Worm (Caenorhabditis elegans): ENCODE results near the gene Y41E3.18.
A peak's percentile ranks its signal among the peaks of the same experiment; 100 is the strongest.

Gene Y41E3.18

ce11 chrIV:15107218-15107617 is 41.7 kb upstream of the Y41E3.18 start:
- TF ChIP-seq unc-62 (GFP tag; optimal IDR thresholded peaks at IDR 0.05) = no peak
- no peak for TF ChIP-seq mab-9 (GFP tag; IDR thresholded peaks at IDR 0.05)
- TF ChIP-seq C16A3.4 (tag; optimal IDR thresholded peaks at IDR 0.05) = no peak
- TF ChIP-seq sox-4 (tag; optimal IDR thresholded peaks at IDR 0.05) = no peak
- TF ChIP-seq ama-1 (optimal IDR thresholded peaks at IDR 0.05) = no peak
- no peak for TF ChIP-seq C04F5.9 (tag; optimal IDR thresholded peaks at IDR 0.05)
- no peak for TF ChIP-seq ztf-11 (tag; optimal IDR thresholded peaks at IDR 0.05)
- no peak for TF ChIP-seq aha-1 (tag; optimal IDR thresholded peaks at IDR 0.05)
- TF ChIP-seq hpl-2 (GFP tag; optimal IDR thresholded peaks at IDR 0.05) = no peak
- peak; percentile 18 for TF ChIP-seq blmp-1 (tag; optimal IDR thresholded peaks at IDR 0.05)
- TF ChIP-seq jun-1 (tag; optimal IDR thresholded peaks at IDR 0.05) = no peak
- TF ChIP-seq alr-1 (tag; optimal IDR thresholded peaks at IDR 0.05; ENCODE audit: borderline replicate concordance) = no peak
- TF ChIP-seq swsn-7 (tag; optimal IDR thresholded peaks at IDR 0.05) = peak; percentile 14
- no peak for TF ChIP-seq nhr-11 (tag; optimal IDR thresholded peaks at IDR 0.05)
- TF ChIP-seq aly-2 (tag; optimal IDR thresholded peaks at IDR 0.05) = no peak
- TF ChIP-seq isw-1 (GFP tag; IDR thresholded peaks at IDR 0.05) = no peak
- TF ChIP-seq tlp-1 (tag; optimal IDR thresholded peaks at IDR 0.05) = no peak
- TF ChIP-seq lin-39 (tag; optimal IDR thresholded peaks at IDR 0.05) = no peak
- TF ChIP-seq pag-3 (tag; optimal IDR thresholded peaks at IDR 0.05; ENCODE audit: borderline replicate concordance, insufficient read depth) = no peak
- no peak for TF ChIP-seq ceh-88 (GFP tag; IDR thresholded peaks at IDR 0.05)
- no peak for TF ChIP-seq irx-1 (tag; optimal IDR thresholded peaks at IDR 0.05)
- TF ChIP-seq dpl-1 (GFP tag; optimal IDR thresholded peaks at IDR 0.05) = no peak
- TF ChIP-seq grh-1 (GFP tag; IDR thresholded peaks at IDR 0.05) = no peak
- no peak for TF ChIP-seq nhr-77 (tag; optimal IDR thresholded peaks at IDR 0.05)
- TF ChIP-seq ceh-8 (GFP tag; optimal IDR thresholded peaks at IDR 0.05) = no peak
- TF ChIP-seq efl-3 (GFP tag; optimal IDR thresholded peaks at IDR 0.05) = no peak
- TF ChIP-seq fos-1 (tag; optimal IDR thresholded peaks at IDR 0.05) = no peak
- TF ChIP-seq nhr-84 (tag; optimal IDR thresholded peaks at IDR 0.05) = no peak
- no peak for TF ChIP-seq F16B12.6 (tag; optimal IDR thresholded peaks at IDR 0.05)
- no peak for TF ChIP-seq egl-27 (tag; optimal IDR thresholded peaks at IDR 0.05)
- TF ChIP-seq pqm-1 (tag; optimal IDR thresholded peaks at IDR 0.05) = no peak
- no peak for TF ChIP-seq lsy-2 (tag; optimal IDR thresholded peaks at IDR 0.05)
- no peak for TF ChIP-seq ceh-82 (tag; optimal IDR thresholded peaks at IDR 0.05)
- TF ChIP-seq unc-98 (GFP tag; IDR thresholded peaks at IDR 0.05) = no peak
- no peak for TF ChIP-seq C34B4.2 (tag; optimal IDR thresholded peaks at IDR 0.05)
- no peak for TF ChIP-seq ces-1 (GFP tag; optimal IDR thresholded peaks at IDR 0.05)
- TF ChIP-seq fkh-10 (GFP tag; optimal IDR thresholded peaks at IDR 0.05) = no peak
- peak; percentile 4 for TF ChIP-seq nhr-20 (tag; optimal IDR thresholded peaks at IDR 0.05)
- no peak for TF ChIP-seq elt-2 (tag; optimal IDR thresholded peaks at IDR 0.05)
- TF ChIP-seq sptf-1 (tag; optimal IDR thresholded peaks at IDR 0.05) = no peak
- TF ChIP-seq nhr-47 (tag; optimal IDR thresholded peaks at IDR 0.05) = peak; percentile 14
- no peak for TF ChIP-seq nhr-12 (tag; optimal IDR thresholded peaks at IDR 0.05)
- TF ChIP-seq Y116A8C.19 (tag; optimal IDR thresholded peaks at IDR 0.05; ENCODE audit: borderline replicate concordance) = no peak
- TF ChIP-seq rnt-1 (tag; optimal IDR thresholded peaks at IDR 0.05) = no peak
- TF ChIP-seq nhr-85 (tag) = peak; percentile 48
- TF ChIP-seq efl-1 (optimal IDR thresholded peaks at IDR 0.05) = peak; percentile 28 to 46
- peak in 1 of 2 experiments; percentile 88 for TF ChIP-seq efl-1 (GFP tag; optimal IDR thresholded peaks at IDR 0.05 in 1 of 2)
- peak; percentile 25 for TF ChIP-seq lin-13 (GFP tag; optimal IDR thresholded peaks at IDR 0.05)
- TF ChIP-seq unc-86 (tag; optimal IDR thresholded peaks at IDR 0.05) = no peak
- TF ChIP-seq lir-3 (tag; optimal IDR thresholded peaks at IDR 0.05; ENCODE audit: poor library complexity) = no peak
- no peak for TF ChIP-seq mep-1 (tag; optimal IDR thresholded peaks at IDR 0.05)
- TF ChIP-seq vab-15 (tag; optimal IDR thresholded peaks at IDR 0.05) = no peak
- no peak for TF ChIP-seq snu-23 (GFP tag; optimal IDR thresholded peaks at IDR 0.05)

Data from whole organism, L1 larva.